Fruit fly (Drosophila melanogaster): Measurements from ENCODE around the gene CG7668.

Gene CG7668

dm6 chr3L:20006269-20007265, 4.0 kb downstream of the CG7668 start (continued):
- no peak for TF ChIP-seq CG11085 (GFP tag; IDR thresholded peaks at IDR 0.05)
- no peak for TF ChIP-seq crp (GFP tag; optimal IDR thresholded peaks at IDR 0.05)
- TF ChIP-seq NC2β (GFP tag; optimal IDR thresholded peaks at IDR 0.05), result no peak
- TF ChIP-seq CG10267 (tag; optimal IDR thresholded peaks at IDR 0.05), result peak; percentile 10
- TF ChIP-seq CG30020 (tag; optimal IDR thresholded peaks at IDR 0.05), result peak; percentile 51
- TF ChIP-seq zfh2 (GFP tag; optimal IDR thresholded peaks at IDR 0.05), result no peak
- no peak for TF ChIP-seq hth (optimal IDR thresholded peaks at IDR 0.05)
- TF ChIP-seq sna (GFP tag; IDR thresholded peaks at IDR 0.05; ENCODE audit: partially characterized antibody), result peak; percentile 92
- TF ChIP-seq CG32767 (GFP tag; IDR thresholded peaks at IDR 0.05), result peak; percentile 63; the same call in 1 of the 2 replicates
- TF ChIP-seq ac (GFP tag; optimal IDR thresholded peaks at IDR 0.05), result no peak
- TF ChIP-seq Pdp1 (GFP tag; optimal IDR thresholded peaks at IDR 0.05), result peak in 1 of 2 experiments; percentile 42
- peak; percentile 96 for TF ChIP-seq Bgb (GFP tag; IDR thresholded peaks at IDR 0.05; ENCODE audit: partially characterized antibody)
- TF ChIP-seq CG15696 (tag; optimal IDR thresholded peaks at IDR 0.05), result peak; percentile 37
- TF ChIP-seq CG2129 (GFP tag; IDR thresholded peaks at IDR 0.05; ENCODE audit: partially characterized antibody), result peak; percentile 76
- TF ChIP-seq pnt (GFP tag; optimal IDR thresholded peaks at IDR 0.05), result no peak
- TF ChIP-seq H15 (GFP tag; IDR thresholded peaks at IDR 0.05), result no peak
- TF ChIP-seq CG16815 (GFP tag; optimal IDR thresholded peaks at IDR 0.05), result no peak
- TF ChIP-seq D (optimal IDR thresholded peaks at IDR 0.05), result peak; percentile 55
- TF ChIP-seq D (GFP tag; optimal IDR thresholded peaks at IDR 0.05), result no peak
- peak; percentile 25 for TF ChIP-seq CG8089 (GFP tag; optimal IDR thresholded peaks at IDR 0.05)
- TF ChIP-seq CG13894 (tag; optimal IDR thresholded peaks at IDR 0.05), result no peak
- peak; percentile 30 for TF ChIP-seq Ets65A (GFP tag)
- peak; percentile 100 for TF ChIP-seq tna (GFP tag; IDR thresholded peaks at IDR 0.05; ENCODE audit: partially characterized antibody)
- no peak for TF ChIP-seq Camta (GFP tag; optimal IDR thresholded peaks at IDR 0.05)
- no peak for TF ChIP-seq CG3281 (GFP tag; optimal IDR thresholded peaks at IDR 0.05)
- TF ChIP-seq CG11723 (GFP tag; optimal IDR thresholded peaks at IDR 0.05), result peak; percentile 18
- peak; percentile 75 for TF ChIP-seq Med (GFP tag)
- TF ChIP-seq ken (GFP tag; IDR thresholded peaks at IDR 0.05), result 0 out of 3 replicates have a peak, but pooled peaks have one; percentile 28
- peak; percentile 12 for TF ChIP-seq CHES-1-like (GFP tag; optimal IDR thresholded peaks at IDR 0.05)
- TF ChIP-seq knrl (GFP tag; IDR thresholded peaks at IDR 0.05; ENCODE audit: partially characterized antibody), result peak; percentile 74; the same call in 2 of the 3 replicates
- TF ChIP-seq CG2875 (GFP tag; optimal IDR thresholded peaks at IDR 0.05), result no peak
- TF ChIP-seq Meics (GFP tag; optimal IDR thresholded peaks at IDR 0.05), result no peak
- TF ChIP-seq tll (GFP tag; optimal IDR thresholded peaks at IDR 0.05), result peak in 1 of 2 experiments; percentile 72
- TF ChIP-seq amos (GFP tag; IDR thresholded peaks at IDR 0.05; ENCODE audit: partially characterized antibody), result peak; percentile 89
- peak; percentile 81 for TF ChIP-seq HLHmδ (GFP tag; optimal IDR thresholded peaks at IDR 0.05)

dm6 chr3L:20027735-20028134, 25.2 kb downstream of the CG7668 start, which contains the start of gene CG14183:
Gene CG14183 (minus strand): TSS chr3L:20027835.
- TF ChIP-seq lov (optimal IDR thresholded peaks at IDR 0.05), result no peak
- TF ChIP-seq lov (GFP tag; IDR thresholded peaks at IDR 0.05), result no peak
- TF ChIP-seq CG12104 (GFP tag; optimal IDR thresholded peaks at IDR 0.05), result no peak
- TF ChIP-seq Dbx (GFP tag; IDR thresholded peaks at IDR 0.05), result no peak
